Worm (Caenorhabditis elegans) whole organism, midembryonic: ENCODE measurements around the gene F56D5.3.

Source experiments
- flt-1 ChIP-seq: fragments of 200-800 bp; sonication (Bioruptor generic); IDR thresholded peaks from 2 replicates; pipeline ENCODE4 v1.3.6; 2022; ENCODE audit warnings: missing genetic modification characterization, missing compliant biosample characterization
- med-1 ChIP-seq: sonication (generic microtip); optimal IDR thresholded peaks from 2 replicates; lab custom pipeline; 2017; ENCODE audit warnings: missing genetic modification characterization, mild to moderate bottlenecking, missing compliant biosample characterization, antibody characterized with exemption, missing genetic modification reagents; ENCODE audit not compliant: insufficient read depth
- ztf-23 ChIP-seq: fragments of 200-800 bp; sonication (Bioruptor generic); IDR thresholded peaks from 2 replicates; pipeline ENCODE4 v1.3.6; 2022; ENCODE audit warnings: missing genetic modification reagents, missing genetic modification characterization, missing compliant biosample characterization
- ztf-29 ChIP-seq: fragments of 200-800 bp; sonication (Bioruptor generic); IDR thresholded peaks from 2 replicates; pipeline ENCODE4 v1.3.6; 2022; ENCODE audit warnings: missing genetic modification reagents, missing genetic modification characterization, missing compliant biosample characterization

- no peak for TF ChIP-seq med-1 (GFP tag; lab: Kevin White, UChicago)
- no peak for TF ChIP-seq ztf-23 (GFP tag; lab: Robert Waterston, UW)
- TF ChIP-seq flt-1 (GFP tag; lab: Robert Waterston, UW), result no peak
- no peak for TF ChIP-seq ztf-29 (GFP tag; lab: Robert Waterston, UW)
Measured at ce11 chrIV:9397278-9397677, at the start of gene F56D5.3.
